Fruit fly (Drosophila melanogaster) whole organism, embryonic: ENCODE results near the gene Syx18.
A peak's percentile ranks its signal among the peaks of the same experiment; 100 is the strongest.

Experiments
- CG10274 ChIP-seq: fragments of 200-800 bp; sonication (Bioruptor generic); optimal IDR thresholded peaks from 3 replicates; lab custom pipeline; 2017; ENCODE audit warnings: missing biosample characterization, mild to moderate bottlenecking, missing genetic modification characterization
- CG10462 ChIP-seq: fragments of 200-800 bp; sonication (Bioruptor generic); optimal IDR thresholded peaks from 2 replicates; lab custom pipeline; 2016; ENCODE audit warnings: missing biosample characterization, missing genetic modification characterization
- CG32532 ChIP-seq: fragments of 200-800 bp; sonication (Bioruptor generic); IDR thresholded peaks from 2 replicates; pipeline ENCODE4 v1.3.6; 2022; ENCODE audit warnings: missing biosample characterization, missing genetic modification characterization
- CG9817 ChIP-seq: fragments of 200-800 bp; sonication (Bioruptor generic); optimal IDR thresholded peaks from 2 replicates; lab custom pipeline; 2018; ENCODE audit warnings: missing biosample characterization, mild to moderate bottlenecking, missing genetic modification characterization, moderate library complexity
- Dad ChIP-seq: fragments of 200-800 bp; sonication (Bioruptor generic); optimal IDR thresholded peaks from 3 replicates; lab custom pipeline; 2016; ENCODE audit warnings: missing biosample characterization, missing genetic modification characterization
- Meics ChIP-seq: fragments of 200-800 bp; sonication (Bioruptor generic); optimal IDR thresholded peaks from 2 replicates; lab custom pipeline; 2017; ENCODE audit warnings: missing biosample characterization, mild to moderate bottlenecking, missing genetic modification characterization
- NFAT ChIP-seq: fragments of 200-800 bp; sonication (Bioruptor generic); IDR thresholded peaks from 2 replicates; pipeline ENCODE4 v1.3.6; 2022; ENCODE audit warnings: missing biosample characterization, missing genetic modification characterization
- nom ChIP-seq: fragments of 200-800 bp; sonication (Bioruptor generic); optimal IDR thresholded peaks from 2 replicates; lab custom pipeline; 2017; ENCODE audit warnings: missing biosample characterization, missing genetic modification characterization, mild to moderate bottlenecking, moderate library complexity, missing genetic modification reagents
- otp ChIP-seq: fragments of 200-800 bp; sonication (Bioruptor generic); IDR thresholded peaks from 3 replicates; pipeline ENCODE4, ENCODE4 v1.3.6; 2022; ENCODE audit warnings: missing biosample characterization, missing genetic modification characterization
- toy ChIP-seq: fragments of 200-800 bp; sonication (Bioruptor generic); IDR thresholded peaks from 2 replicates; pipeline ENCODE4 v1.3.6; 2022; ENCODE audit warnings: missing biosample characterization, missing genetic modification characterization
- ttk ChIP-seq: fragments of 200-800 bp; sonication (Bioruptor generic); IDR thresholded peaks from 2 replicates; pipeline ENCODE4 v2.1.2; 2022; ENCODE audit warnings: missing biosample characterization, missing genetic modification characterization
- usp ChIP-seq: fragments of >200 bp; optimal IDR thresholded peaks from 2 replicates; lab custom pipeline; 2017; ENCODE audit warnings: missing biosample characterization, missing genetic modification characterization
- z ChIP-seq: fragments of 200-800 bp; sonication (Bioruptor generic); IDR thresholded peaks from 3 replicates; pipeline ENCODE4 v1.3.6; 2022; ENCODE audit warnings: missing biosample characterization, missing genetic modification characterization

DNA sequence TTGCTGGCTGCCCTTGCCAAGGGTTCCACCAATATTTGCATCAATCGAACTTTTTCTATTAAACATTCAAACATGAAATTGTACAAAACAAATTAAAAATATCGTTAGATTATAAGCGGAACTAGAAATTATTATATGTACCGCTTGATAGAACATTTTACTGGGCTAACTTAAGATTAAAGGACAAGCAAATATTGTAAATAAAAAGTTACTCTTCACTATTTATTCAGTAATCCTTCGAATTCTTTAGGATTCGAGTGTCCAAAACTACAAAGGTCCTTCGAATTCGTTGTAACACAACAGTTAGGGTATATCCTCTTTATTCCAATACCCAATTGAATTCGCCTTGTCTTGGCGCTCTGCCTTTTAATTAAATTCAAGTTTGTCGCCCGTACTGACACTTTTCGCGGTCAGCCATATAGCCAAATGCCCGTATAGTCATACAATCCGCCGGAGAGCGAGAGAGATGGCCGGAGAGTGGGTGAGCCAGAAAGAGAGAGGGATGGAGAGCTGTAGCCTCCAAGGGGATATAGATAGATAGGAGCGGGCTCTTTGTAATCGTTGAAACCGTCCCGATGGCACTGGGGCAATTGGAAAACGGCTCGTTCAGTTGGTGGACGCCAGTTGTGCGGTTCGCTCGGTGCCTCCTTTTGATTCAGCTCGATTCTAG is 42.3 kb upstream of the Syx18 start:
- TF ChIP-seq z (GFP tag; lab: Robert Waterston, UW) (no peak), CG32532 (GFP tag; lab: Robert Waterston, UW) (peak; percentile 32; the same call in 1 of the 2 replicates), nom (GFP tag; lab: Kevin White, UChicago) (no peak), NFAT (GFP tag; lab: Robert Waterston, UW) (no peak), toy (GFP tag; lab: Robert Waterston, UW) (no peak), Meics (GFP tag; lab: Kevin White, UChicago) (peak; percentile 60), Dad (GFP tag; lab: Kevin White, UChicago) (no peak), ttk (no peak), CG9817 (tag; lab: Kevin White, UChicago) (no peak), CG10462 (GFP tag; lab: Kevin White, UChicago) (no peak), otp (GFP tag; lab: Robert Waterston, UW) (no peak), CG10274 (GFP tag; lab: Kevin White, UChicago) (no peak), usp (no peak)
